Worm (Caenorhabditis elegans): ENCODE measurements around the gene hmt-1.

DNA sequence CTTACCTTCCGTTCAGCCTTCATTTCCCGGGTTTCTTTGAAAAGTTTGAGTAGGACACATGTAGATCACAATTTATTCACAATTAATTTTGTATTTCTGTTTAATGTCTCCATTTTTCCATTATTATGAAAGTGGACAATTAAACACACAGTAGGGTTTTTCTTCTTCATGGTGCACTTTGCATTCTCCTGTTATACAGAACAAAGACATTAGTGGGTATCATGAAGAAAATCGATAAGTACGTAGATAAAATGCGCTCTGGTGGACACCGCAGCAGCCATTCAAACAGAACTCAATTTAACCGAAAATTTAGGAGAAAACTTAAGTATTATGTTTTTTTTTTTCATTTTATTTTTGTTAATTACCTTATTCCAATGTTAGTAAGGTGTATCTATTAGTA lies 29.6 kb upstream of the hmt-1 start:
- TF ChIP-seq ZK337.2 (GFP tag; IDR thresholded peaks at IDR 0.05): no peak
- TF ChIP-seq hmg-1.1 (GFP tag; IDR thresholded peaks at IDR 0.05): no peak
- no peak for TF ChIP-seq F37D6.2 (tag; optimal IDR thresholded peaks at IDR 0.05)
- no peak for TF ChIP-seq T20F7.1 (GFP tag; optimal IDR thresholded peaks at IDR 0.05)

Data from whole organism, L4 larva.